Fruit fly (Drosophila melanogaster) whole organism, embryonic: ENCODE results near the gene mtsh.

ENCODE experiments used
- Aef1 ChIP-seq: fragments of 200-800 bp; sonication (Bioruptor generic); IDR thresholded peaks from 3 replicates; pipeline ENCODE4 v1.3.6; 2022; ENCODE audit warnings: missing biosample characterization, missing genetic modification characterization
- C15 ChIP-seq: fragments of 200-800 bp; sonication (Bioruptor generic); IDR thresholded peaks from 3 replicates; pipeline ENCODE4 v1.3.6; 2022; ENCODE audit warnings: missing biosample characterization, missing genetic modification characterization
- CG10209 ChIP-seq: fragments of 200-800 bp; sonication (Bioruptor generic); optimal IDR thresholded peaks from 3 replicates; lab custom pipeline; 2017; ENCODE audit warnings: missing biosample characterization, mild to moderate bottlenecking, missing genetic modification characterization, missing genetic modification reagents
- CG10321 ChIP-seq: fragments of 200-800 bp; sonication (Bioruptor generic); IDR thresholded peaks from 2 replicates; pipeline ENCODE4 v1.3.6; 2022; ENCODE audit warnings: missing biosample characterization, missing genetic modification characterization
- CG10431 ChIP-seq: fragments of 200-800 bp; sonication (Bioruptor generic); optimal IDR thresholded peaks from 3 replicates; lab custom pipeline; 2018; ENCODE audit warnings: missing biosample characterization, mild to moderate bottlenecking, missing genetic modification characterization
- CG12104 ChIP-seq: fragments of 200-800 bp; sonication (Bioruptor generic); optimal IDR thresholded peaks from 3 replicates; lab custom pipeline; 2016; ENCODE audit warnings: missing biosample characterization, missing genetic modification characterization
- CG14014 ChIP-seq: fragments of 200-800 bp; sonication (Bioruptor generic); IDR thresholded peaks from 2 replicates; pipeline ENCODE4 v1.3.6; 2022; ENCODE audit warnings: missing biosample characterization, missing genetic modification characterization
- CG15011 ChIP-seq: fragments of 200-800 bp; sonication (Bioruptor generic); optimal IDR thresholded peaks from 3 replicates; lab custom pipeline; 2018; ENCODE audit warnings: missing biosample characterization, mild to moderate bottlenecking, missing genetic modification characterization
- CG17802 ChIP-seq: fragments of 200-800 bp; sonication (Bioruptor generic); optimal IDR thresholded peaks from 2 replicates; lab custom pipeline; 2018; ENCODE audit warnings: missing biosample characterization, mild to moderate bottlenecking, missing genetic modification characterization, moderate library complexity
- CG2889 ChIP-seq: fragments of 200-800 bp; sonication (Bioruptor generic); IDR thresholded peaks from 3 replicates; pipeline ENCODE4 v1.3.6; 2022; ENCODE audit warnings: missing biosample characterization, missing genetic modification characterization
- CG30431 ChIP-seq: fragments of 200-800 bp; sonication (Bioruptor generic); optimal IDR thresholded peaks from 2 replicates; lab custom pipeline; 2017; ENCODE audit warnings: missing biosample characterization, missing genetic modification characterization
- CG3726 ChIP-seq: fragments of 200-800 bp; sonication (Bioruptor generic); IDR thresholded peaks from 3 replicates; pipeline ENCODE4, ENCODE4 v1.3.6; 2022; ENCODE audit warnings: missing biosample characterization, missing genetic modification characterization
- CG3838 ChIP-seq: fragments of 200-800 bp; sonication (Bioruptor generic); optimal IDR thresholded peaks from 3 replicates; lab custom pipeline; 2016; ENCODE audit warnings: missing biosample characterization, missing genetic modification characterization
- CG5180 ChIP-seq: fragments of 200-800 bp; sonication (Bioruptor generic); optimal IDR thresholded peaks from 3 replicates; lab custom pipeline; 2017; ENCODE audit warnings: missing biosample characterization, missing genetic modification characterization, mild to moderate bottlenecking, moderate library complexity, missing genetic modification reagents
- CG5245 ChIP-seq: fragments of 200-800 bp; sonication (Bioruptor generic); optimal IDR thresholded peaks from 3 replicates; lab custom pipeline; 2016; ENCODE audit warnings: missing biosample characterization, missing genetic modification characterization
- CG7963 ChIP-seq: fragments of 200-800 bp; sonication (Bioruptor generic); IDR thresholded peaks from 3 replicates; pipeline ENCODE4 v1.3.6; 2022; ENCODE audit warnings: missing biosample characterization, missing genetic modification characterization; ENCODE audit not compliant: partially characterized antibody
- CG8478 ChIP-seq: fragments of >200 bp; optimal IDR thresholded peaks from 2 replicates; lab custom pipeline; 2018
- CG8765 ChIP-seq: fragments of 200-800 bp; sonication (Bioruptor generic); IDR thresholded peaks from 2 replicates; pipeline ENCODE4 v1.3.6; 2022; ENCODE audit warnings: missing biosample characterization, missing genetic modification characterization
- Dad ChIP-seq: fragments of 200-800 bp; sonication (Bioruptor generic); optimal IDR thresholded peaks from 3 replicates; lab custom pipeline; 2016; ENCODE audit warnings: missing biosample characterization, missing genetic modification characterization
- Dek ChIP-seq: fragments of 200-800 bp; sonication (Bioruptor generic); optimal IDR thresholded peaks from 3 replicates; lab custom pipeline; 2019; ENCODE audit warnings: missing biosample characterization, mild to moderate bottlenecking, missing genetic modification characterization, moderate library complexity
- Dfd ChIP-seq, 2 experiments: fragments of >200 bp; optimal IDR thresholded peaks; 2 replicates each; lab custom pipeline; 2017; ENCODE audit warnings: missing biosample characterization in 2 of 2, missing genetic modification characterization in 2 of 2
- Drgx ChIP-seq: fragments of 200-800 bp; sonication (Bioruptor generic); IDR thresholded peaks from 2 replicates; pipeline ENCODE4 v1.3.6; 2022; ENCODE audit warnings: missing biosample characterization, missing genetic modification characterization
- E2f1 ChIP-seq: fragments of 200-800 bp; sonication (Bioruptor generic); IDR thresholded peaks from 2 replicates; pipeline ENCODE4 v1.3.6; 2022; ENCODE audit warnings: missing biosample characterization, missing genetic modification characterization
- Gug ChIP-seq: fragments of 200-800 bp; sonication (Bioruptor generic); IDR thresholded peaks from 4 replicates; pipeline ENCODE4 v1.3.6; 2022; ENCODE audit warnings: missing biosample characterization, missing genetic modification characterization
- H15 ChIP-seq: fragments of 200-800 bp; sonication (Bioruptor generic); IDR thresholded peaks from 3 replicates; pipeline ENCODE4 v1.3.6; 2022; ENCODE audit warnings: missing biosample characterization, missing genetic modification characterization
- Hmr ChIP-seq: fragments of 200-800 bp; sonication (Bioruptor generic); optimal IDR thresholded peaks from 3 replicates; lab custom pipeline; 2017; ENCODE audit warnings: mild to moderate bottlenecking, missing biosample characterization, missing genetic modification reagents, missing genetic modification characterization
- Jarid2 ChIP-seq: fragments of 200-800 bp; sonication (Bioruptor generic); optimal IDR thresholded peaks from 3 replicates; lab custom pipeline; 2017; ENCODE audit warnings: mild to moderate bottlenecking, missing biosample characterization, missing genetic modification reagents, missing genetic modification characterization
- Lpt ChIP-seq: fragments of >200 bp; optimal IDR thresholded peaks from 2 replicates; lab custom pipeline; 2018; ENCODE audit warnings: missing biosample characterization, missing genetic modification characterization
- Poxn ChIP-seq: fragments of 200-800 bp; sonication (Bioruptor generic); IDR thresholded peaks from 2 replicates; pipeline ENCODE4 v1.3.6; 2022; ENCODE audit warnings: missing biosample characterization, missing genetic modification characterization
- Xrp1 ChIP-seq: fragments of 200-800 bp; sonication (Bioruptor generic); IDR thresholded peaks from 2 replicates; pipeline ENCODE4 v1.3.6; 2022; ENCODE audit warnings: missing biosample characterization, missing genetic modification characterization
- ash1 ChIP-seq: fragments of 200-800 bp; sonication (Bioruptor generic); optimal IDR thresholded peaks from 2 replicates; lab custom pipeline; 2018; ENCODE audit warnings: missing biosample characterization, mild to moderate bottlenecking, missing genetic modification characterization
- az2 ChIP-seq: fragments of 200-800 bp; sonication (Bioruptor generic); optimal IDR thresholded peaks from 3 replicates; lab custom pipeline; 2016; ENCODE audit warnings: missing biosample characterization, missing genetic modification characterization
- cad ChIP-seq: fragments of >200 bp; optimal IDR thresholded peaks from 2 replicates; lab custom pipeline; 2017; ENCODE audit warnings: missing biosample characterization, missing genetic modification characterization
- exex ChIP-seq: fragments of 200-800 bp; sonication (Bioruptor generic); optimal IDR thresholded peaks from 4 replicates; lab custom pipeline; 2018; ENCODE audit warnings: missing biosample characterization, mild to moderate bottlenecking, missing genetic modification characterization, moderate library complexity
- fd3F ChIP-seq: fragments of 200-800 bp; sonication (Bioruptor generic); optimal IDR thresholded peaks from 2 replicates; lab custom pipeline; 2018; ENCODE audit warnings: missing biosample characterization, mild to moderate bottlenecking, missing genetic modification characterization, moderate library complexity
- gem ChIP-seq: fragments of 200-800 bp; sonication (Bioruptor generic); optimal IDR thresholded peaks from 2 replicates; lab custom pipeline; 2019; ENCODE audit warnings: missing biosample characterization, mild to moderate bottlenecking, missing genetic modification characterization, moderate library complexity
- kay ChIP-seq: fragments of 200-800 bp; sonication (Bioruptor generic); optimal IDR thresholded peaks from 2 replicates; lab custom pipeline; 2016; ENCODE audit warnings: missing biosample characterization, missing genetic modification characterization
- kni ChIP-seq: fragments of 200-800 bp; sonication (Bioruptor generic); optimal IDR thresholded peaks from 3 replicates; lab custom pipeline; 2017; ENCODE audit warnings: mild to moderate bottlenecking, missing biosample characterization, missing genetic modification reagents, missing genetic modification characterization
- nom ChIP-seq: fragments of 200-800 bp; sonication (Bioruptor generic); optimal IDR thresholded peaks from 2 replicates; lab custom pipeline; 2017; ENCODE audit warnings: missing biosample characterization, missing genetic modification characterization, mild to moderate bottlenecking, moderate library complexity, missing genetic modification reagents
- org-1 ChIP-seq: fragments of 200-800 bp; sonication (Bioruptor generic); optimal IDR thresholded peaks from 2 replicates; lab custom pipeline; 2017; ENCODE audit warnings: missing biosample characterization, missing genetic modification characterization
- p53 ChIP-seq: fragments of 200-800 bp; sonication (Bioruptor generic); optimal IDR thresholded peaks from 2 replicates; lab custom pipeline; 2016; ENCODE audit warnings: missing biosample characterization, missing genetic modification characterization
- pnt ChIP-seq: fragments of 200-800 bp; sonication (Bioruptor generic); optimal IDR thresholded peaks from 3 replicates; lab custom pipeline; 2016; ENCODE audit warnings: missing biosample characterization, missing genetic modification characterization
- ranshi ChIP-seq: fragments of 200-800 bp; sonication (Bioruptor generic); IDR thresholded peaks from 2 replicates; pipeline ENCODE4 v1.3.6; 2022; ENCODE audit warnings: missing biosample characterization, missing genetic modification characterization
- row ChIP-seq: fragments of 200-800 bp; sonication (Bioruptor generic); IDR thresholded peaks from 3 replicates; pipeline ENCODE4 v1.3.6; 2022; ENCODE audit warnings: missing biosample characterization, missing genetic modification characterization
- sd ChIP-seq: fragments of 200-800 bp; sonication (Bioruptor generic); optimal IDR thresholded peaks from 3 replicates; lab custom pipeline; 2018; ENCODE audit warnings: missing biosample characterization, mild to moderate bottlenecking, missing genetic modification characterization, moderate library complexity
- sens-2 ChIP-seq: fragments of 200-800 bp; sonication (Bioruptor generic); IDR thresholded peaks from 2 replicates; pipeline ENCODE4 v1.3.6; 2022; ENCODE audit warnings: missing biosample characterization, missing genetic modification characterization
- seq ChIP-seq: fragments of 200-800 bp; sonication (Bioruptor generic); IDR thresholded peaks from 2 replicates; pipeline ENCODE4 v1.3.6; 2022; ENCODE audit warnings: missing biosample characterization, missing genetic modification characterization
- tgo ChIP-seq: fragments of 200-800 bp; sonication (Bioruptor generic); IDR thresholded peaks from 3 replicates; pipeline ENCODE4 v1.3.6; 2022; ENCODE audit warnings: missing biosample characterization, missing genetic modification characterization
- toy ChIP-seq: fragments of 200-800 bp; sonication (Bioruptor generic); IDR thresholded peaks from 2 replicates; pipeline ENCODE4 v1.3.6; 2022; ENCODE audit warnings: missing biosample characterization, missing genetic modification characterization
- unpg ChIP-seq: fragments of 200-800 bp; sonication (Bioruptor generic); optimal IDR thresholded peaks from 3 replicates; lab custom pipeline; 2018; ENCODE audit warnings: missing biosample characterization, mild to moderate bottlenecking, missing genetic modification characterization, moderate library complexity
- wor ChIP-seq: fragments of 200-800 bp; sonication (Bioruptor generic); IDR thresholded peaks from 2 replicates; pipeline ENCODE4 v1.3.6; 2022; ENCODE audit warnings: missing biosample characterization, missing genetic modification characterization

The mtsh gene

DNA sequence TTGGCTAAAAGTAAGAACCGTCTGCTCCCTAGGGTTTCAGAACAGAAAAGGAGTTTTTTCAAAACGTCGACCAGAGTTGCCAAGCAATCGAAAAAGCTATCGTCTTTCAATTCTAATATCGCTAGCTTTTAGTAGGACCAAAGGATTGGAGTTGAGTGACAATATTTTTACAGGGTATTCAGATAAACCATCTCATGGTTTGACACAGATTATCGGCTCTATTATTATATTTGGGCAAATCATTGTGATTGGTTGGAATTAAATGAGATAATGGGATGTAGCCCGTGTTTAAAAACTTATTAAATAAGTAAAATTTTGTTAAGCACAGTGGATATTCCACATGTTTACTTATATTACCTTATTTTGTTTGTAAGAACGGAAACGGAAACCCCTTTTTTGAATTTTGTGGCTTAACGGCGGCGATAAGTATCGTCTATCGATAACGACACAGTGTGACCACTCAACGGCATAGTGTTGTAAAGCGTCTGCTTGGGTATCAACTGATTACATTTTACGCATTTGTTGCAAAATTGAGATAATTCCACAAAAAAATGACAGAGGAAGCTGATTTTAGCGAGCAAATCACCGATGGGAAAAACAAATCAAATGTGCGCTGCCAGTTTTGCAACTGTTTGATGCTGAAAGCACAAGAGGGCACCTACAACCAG, at the start of gene mtsh, which contains the start of gene strat (continued):
- TF ChIP-seq kni (GFP tag; lab: Kevin White, UChicago) (peak; percentile 45), Drgx (no peak), toy (GFP tag; lab: Robert Waterston, UW) (no peak), pnt (no peak), CG10209 (peak; percentile 21), CG8478 (no peak), Gug (GFP tag; lab: Robert Waterston, UW) (no peak), CG8765 (GFP tag; lab: Robert Waterston, UW) (no peak), Aef1 (no peak), ash1 (GFP tag; lab: Kevin White, UChicago) (peak; percentile 8), Xrp1 (GFP tag; lab: Robert Waterston, UW) (peak; percentile 37; the same call in 1 of the 2 replicates), CG2889 (no peak), sens-2 (GFP tag; lab: Robert Waterston, UW) (no peak), ranshi (peak; percentile 48; the same call in 1 of the 2 replicates), az2 (GFP tag; lab: Kevin White, UChicago) (peak; percentile 19), Lpt (GFP tag; lab: Kevin White, UChicago) (no peak), CG10321 (GFP tag; lab: Robert Waterston, UW) (no peak), kay (no peak), p53 (GFP tag; lab: Kevin White, UChicago) (peak; percentile 51), CG5245 (peak; percentile 22), exex (tag; lab: Kevin White, UChicago) (peak; percentile 44), tgo (peak; percentile 41; the same call in 2 of the 3 replicates), Hmr (GFP tag; lab: Kevin White, UChicago) (peak; percentile 78), CG30431 (GFP tag; lab: Kevin White, UChicago) (no peak), nom (GFP tag; lab: Kevin White, UChicago) (peak; percentile 45), Dek (peak; percentile 13), Poxn (GFP tag; lab: Robert Waterston, UW) (no peak), Jarid2 (GFP tag; lab: Kevin White, UChicago) (no peak), CG17802 (tag; lab: Kevin White, UChicago) (peak; percentile 48), CG15011 (peak; percentile 66), CG5180 (GFP tag; lab: Kevin White, UChicago) (peak; percentile 9), gem (tag; lab: Kevin White, UChicago) (no peak), Dfd (GFP tag; optimal IDR thresholded peaks at IDR 0.05; lab: Kevin White, UChicago) (no peak), org-1 (GFP tag; lab: Kevin White, UChicago) (peak; percentile 8), fd3F (GFP tag; lab: Kevin White, UChicago) (peak; percentile 45), CG14014 (GFP tag; lab: Robert Waterston, UW) (peak; percentile 9; the same call in 1 of the 2 replicates), CG10431 (no peak), seq (GFP tag; lab: Robert Waterston, UW) (no peak), cad (no peak), CG7963 (GFP tag; lab: Robert Waterston, UW) (peak; percentile 79), E2f1 (0 out of 2 replicates have a peak, but pooled peaks have one; percentile 24), wor (GFP tag; lab: Robert Waterston, UW) (no peak), C15 (GFP tag; lab: Robert Waterston, UW) (no peak), row (GFP tag; lab: Robert Waterston, UW) (0 out of 3 replicates have a peak, but pooled peaks have one; percentile 23), CG3838 (GFP tag; lab: Kevin White, UChicago) (no peak), CG3726 (GFP tag; lab: Robert Waterston, UW) (no peak), CG12104 (peak; percentile 68), unpg (GFP tag; lab: Kevin White, UChicago) (no peak), Dad (GFP tag; lab: Kevin White, UChicago) (peak; percentile 75), sd (tag; lab: Kevin White, UChicago) (no peak), H15 (GFP tag; lab: Robert Waterston, UW) (no peak)
